Fruit fly (Drosophila melanogaster): ENCODE results near the gene jub.

Gene jub

DNA sequence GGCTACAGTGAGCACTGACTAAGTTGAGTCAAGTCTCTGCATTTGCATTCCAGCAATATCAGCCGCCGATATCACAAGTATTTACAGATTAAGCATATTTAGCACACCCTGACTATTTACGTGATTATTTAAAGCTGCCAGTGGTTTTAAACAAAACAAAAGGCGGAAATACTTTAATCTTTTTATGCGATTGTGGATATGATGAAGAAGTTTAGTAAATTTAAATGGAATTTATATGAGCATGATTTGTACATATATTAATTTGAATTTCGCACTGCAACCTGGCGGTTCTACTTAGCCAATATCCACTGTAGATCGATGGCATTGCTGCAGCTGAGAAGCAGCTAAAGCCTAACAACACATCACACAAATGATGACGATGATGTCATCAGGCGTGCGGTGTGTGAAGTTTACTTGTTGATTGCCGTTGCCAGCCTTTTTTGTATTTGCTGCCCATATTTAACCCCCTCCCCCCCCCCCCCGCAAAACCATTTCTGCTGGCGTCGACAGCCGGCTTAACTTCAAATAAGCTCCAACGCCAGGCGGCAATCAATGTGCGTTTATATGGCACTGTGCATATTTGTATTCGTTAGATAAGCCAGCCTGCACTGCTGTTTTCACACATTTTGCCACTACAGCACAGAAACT, 14.5 kb downstream of the jub start (continued):
- TF ChIP-seq cwo (GFP tag; optimal IDR thresholded peaks at IDR 0.05) (peak; percentile 42), hb (GFP tag; IDR thresholded peaks at IDR 0.05; ENCODE audit: partially characterized antibody) (no peak), CG16815 (GFP tag; optimal IDR thresholded peaks at IDR 0.05) (peak; percentile 30), oc (tag; optimal IDR thresholded peaks at IDR 0.05) (peak; percentile 22), her (GFP tag; optimal IDR thresholded peaks at IDR 0.05) (no peak), crp (GFP tag; optimal IDR thresholded peaks at IDR 0.05) (no peak), slou (GFP tag; optimal IDR thresholded peaks at IDR 0.05) (peak; percentile 42), nau (GFP tag; optimal IDR thresholded peaks at IDR 0.05) (peak; percentile 53), Oli (tag; optimal IDR thresholded peaks at IDR 0.05) (peak; percentile 81), Sox102F (GFP tag; optimal IDR thresholded peaks at IDR 0.05) (peak; percentile 61), CG6254 (GFP tag; optimal IDR thresholded peaks at IDR 0.05) (peak; percentile 22), CG9437 (GFP tag; optimal IDR thresholded peaks at IDR 0.05) (peak; percentile 49), Lpt (GFP tag; optimal IDR thresholded peaks at IDR 0.05) (no peak), CG18262 (tag; optimal IDR thresholded peaks at IDR 0.05) (peak; percentile 71), CG3847 (GFP tag; IDR thresholded peaks at IDR 0.05) (peak; percentile 65), Sox100B (GFP tag; optimal IDR thresholded peaks at IDR 0.05) (peak; percentile 73), CG34422 (GFP tag; IDR thresholded peaks at IDR 0.05) (peak; percentile 49; the same call in 1 of the 3 replicates), Deaf1 (tag; optimal IDR thresholded peaks at IDR 0.05) (peak; percentile 5), unpg (GFP tag; optimal IDR thresholded peaks at IDR 0.05) (peak; percentile 51), peb (GFP tag; IDR thresholded peaks at IDR 0.05) (no peak), CG6854 (GFP tag; optimal IDR thresholded peaks at IDR 0.05) (peak; percentile 9), gcm2 (GFP tag; optimal IDR thresholded peaks at IDR 0.05) (no peak), Bgb (GFP tag; IDR thresholded peaks at IDR 0.05; ENCODE audit: partially characterized antibody) (no peak), D (optimal IDR thresholded peaks at IDR 0.05) (no peak), D (GFP tag; optimal IDR thresholded peaks at IDR 0.05) (peak; percentile 61), Aef1 (GFP tag; IDR thresholded peaks at IDR 0.05) (no peak; the same call in 2 of the 3 replicates), Hr3 (GFP tag; optimal IDR thresholded peaks at IDR 0.05) (peak; percentile 60), HLH3B (GFP tag; IDR thresholded peaks at IDR 0.05) (no peak), sob (GFP tag; IDR thresholded peaks at IDR 0.05) (0 out of 2 replicates have a peak, but pooled peaks have one; percentile 37), E2f1 (GFP tag; IDR thresholded peaks at IDR 0.05) (no peak), br (optimal IDR thresholded peaks at IDR 0.05) (no peak), CG30020 (tag; optimal IDR thresholded peaks at IDR 0.05) (peak; percentile 1), CG32767 (GFP tag; IDR thresholded peaks at IDR 0.05) (0 out of 2 replicates have a peak, but pooled peaks have one; percentile 55), vfl (GFP tag; optimal IDR thresholded peaks at IDR 0.05) (no peak), CG32532 (GFP tag; IDR thresholded peaks at IDR 0.05) (no peak; the same call in 1 of the 2 replicates), CG17568 (GFP tag; optimal IDR thresholded peaks at IDR 0.05) (no peak), CG34376 (GFP tag; optimal IDR thresholded peaks at IDR 0.05) (no peak), insv (GFP tag; optimal IDR thresholded peaks at IDR 0.05) (no peak), gsb-n (tag; optimal IDR thresholded peaks at IDR 0.05) (no peak), CG2116 (GFP tag; optimal IDR thresholded peaks at IDR 0.05) (peak; percentile 16), Dfd (GFP tag; optimal IDR thresholded peaks at IDR 0.05) (no peak), Nf-YC (tag; optimal IDR thresholded peaks at IDR 0.05) (peak; percentile 17), CG11247 (GFP tag; IDR thresholded peaks at IDR 0.05) (no peak)

All from whole organism, embryonic.